Fruit fly (Drosophila melanogaster): ENCODE results near the gene Burs.

- TF ChIP-seq dimm (GFP tag; IDR thresholded peaks at IDR 0.05) (no peak), Nf-YA (GFP tag; IDR thresholded peaks at IDR 0.05) (no peak), phol (tag; optimal IDR thresholded peaks at IDR 0.05) (no peak), E2f1 (GFP tag; IDR thresholded peaks at IDR 0.05) (no peak), ab (GFP tag; optimal IDR thresholded peaks at IDR 0.05) (no peak), CG12391 (tag; optimal IDR thresholded peaks at IDR 0.05) (no peak), da (GFP tag; optimal IDR thresholded peaks at IDR 0.05) (no peak), twi (tag; optimal IDR thresholded peaks at IDR 0.05) (no peak), Tbp (GFP tag; optimal IDR thresholded peaks at IDR 0.05) (no peak), Myb (GFP tag; optimal IDR thresholded peaks at IDR 0.05) (no peak), CG9932 (GFP tag; IDR thresholded peaks at IDR 0.05) (no peak), psq (GFP tag; optimal IDR thresholded peaks at IDR 0.05) (no peak), Mrtf (GFP tag; IDR thresholded peaks at IDR 0.05) (no peak)
These were observed 15.3 kb upstream of the Burs start, which contains the start of gene CG31198 for dm6 chr3R:21753974-21754373.
